Fruit fly (Drosophila melanogaster) whole organism, embryonic: ENCODE measurements around the gene Nepl13.

Experiments
- Asciz ChIP-seq: fragments of 200-800 bp; sonication (Bioruptor generic); optimal IDR thresholded peaks from 2 replicates; lab custom pipeline; 2017; ENCODE audit warnings: missing biosample characterization, mild to moderate bottlenecking, missing genetic modification characterization, missing genetic modification reagents
- Atf6 ChIP-seq: fragments of 200-800 bp; sonication (Bioruptor generic); IDR thresholded peaks from 2 replicates; pipeline ENCODE4 v1.3.6; 2022; ENCODE audit warnings: missing biosample characterization, missing genetic modification characterization
- CG10209 ChIP-seq: fragments of 200-800 bp; sonication (Bioruptor generic); optimal IDR thresholded peaks from 3 replicates; lab custom pipeline; 2017; ENCODE audit warnings: missing biosample characterization, mild to moderate bottlenecking, missing genetic modification characterization, missing genetic modification reagents
- CG12071 ChIP-seq: fragments of 200-800 bp; sonication (Bioruptor generic); optimal IDR thresholded peaks from 3 replicates; lab custom pipeline; 2018; ENCODE audit warnings: missing biosample characterization, mild to moderate bottlenecking, missing genetic modification characterization
- CG12104 ChIP-seq: fragments of 200-800 bp; sonication (Bioruptor generic); optimal IDR thresholded peaks from 3 replicates; lab custom pipeline; 2016; ENCODE audit warnings: missing biosample characterization, missing genetic modification characterization
- CG12155 ChIP-seq: fragments of 200-800 bp; sonication (Bioruptor generic); optimal IDR thresholded peaks from 3 replicates; lab custom pipeline; 2016; ENCODE audit warnings: missing biosample characterization, missing genetic modification characterization
- CG13287 ChIP-seq: fragments of 200-800 bp; sonication (Bioruptor generic); IDR thresholded peaks from 2 replicates; pipeline ENCODE4 v1.3.6; 2022; ENCODE audit warnings: missing biosample characterization, missing genetic modification characterization; ENCODE audit not compliant: partially characterized antibody
- CG13624 ChIP-seq: fragments of 200-800 bp; sonication (Bioruptor generic); optimal IDR thresholded peaks from 2 replicates; lab custom pipeline; 2016; ENCODE audit warnings: missing biosample characterization, missing genetic modification characterization
- CG15011 ChIP-seq: fragments of 200-800 bp; sonication (Bioruptor generic); optimal IDR thresholded peaks from 3 replicates; lab custom pipeline; 2018; ENCODE audit warnings: missing biosample characterization, mild to moderate bottlenecking, missing genetic modification characterization
- CG17328 ChIP-seq: fragments of 200-800 bp; sonication (Bioruptor generic); IDR thresholded peaks from 2 replicates; pipeline ENCODE4 v1.3.6; 2022; ENCODE audit warnings: missing biosample characterization, missing genetic modification characterization
- CG17912 ChIP-seq: fragments of 200-800 bp; sonication (Bioruptor generic); optimal IDR thresholded peaks from 2 replicates; lab custom pipeline; 2018; ENCODE audit warnings: missing biosample characterization, mild to moderate bottlenecking, missing genetic modification characterization
- CG18262 ChIP-seq: fragments of 200-800 bp; optimal IDR thresholded peaks from 3 replicates; lab custom pipeline; 2019; ENCODE audit warnings: missing biosample characterization, mild to moderate bottlenecking, missing genetic modification characterization, moderate library complexity
- CG2678 ChIP-seq: fragments of 200-800 bp; sonication (Bioruptor generic); optimal IDR thresholded peaks from 3 replicates; lab custom pipeline; 2019; ENCODE audit warnings: missing biosample characterization, mild to moderate bottlenecking, missing genetic modification characterization, moderate library complexity
- CG30403 ChIP-seq: fragments of 200-800 bp; sonication (Bioruptor generic); optimal IDR thresholded peaks from 3 replicates; lab custom pipeline; 2016; ENCODE audit warnings: missing biosample characterization, missing genetic modification characterization
- CG33213 ChIP-seq: fragments of 200-800 bp; sonication (Bioruptor generic); optimal IDR thresholded peaks from 3 replicates; lab custom pipeline; 2016; ENCODE audit warnings: missing biosample characterization, missing genetic modification characterization
- CG7963 ChIP-seq: fragments of 200-800 bp; sonication (Bioruptor generic); IDR thresholded peaks from 3 replicates; pipeline ENCODE4 v1.3.6; 2022; ENCODE audit warnings: missing biosample characterization, missing genetic modification characterization; ENCODE audit not compliant: partially characterized antibody
- CG9727 ChIP-seq: fragments of 200-800 bp; sonication (Bioruptor generic); optimal IDR thresholded peaks from 3 replicates; lab custom pipeline; 2017; ENCODE audit warnings: missing biosample characterization, mild to moderate bottlenecking, missing genetic modification characterization
- CG9932 ChIP-seq: fragments of 200-800 bp; sonication (Bioruptor generic); IDR thresholded peaks from 2 replicates; pipeline ENCODE4 v1.3.6; 2022; ENCODE audit warnings: missing biosample characterization, missing genetic modification characterization
- Dbx ChIP-seq: fragments of 200-800 bp; sonication (Bioruptor generic); IDR thresholded peaks from 3 replicates; pipeline ENCODE4 v1.3.6; 2022; ENCODE audit warnings: missing biosample characterization, missing genetic modification characterization
- Dip3 ChIP-seq: fragments of 200-800 bp; sonication (Bioruptor generic); optimal IDR thresholded peaks from 3 replicates; lab custom pipeline; 2016; ENCODE audit warnings: missing biosample characterization, missing genetic modification characterization
- Doc3 ChIP-seq: fragments of 200-800 bp; sonication (Bioruptor generic); IDR thresholded peaks from 3 replicates; pipeline ENCODE4 v1.3.6; 2022; ENCODE audit warnings: missing biosample characterization, missing genetic modification characterization; ENCODE audit not compliant: partially characterized antibody
- Drgx ChIP-seq: fragments of 200-800 bp; sonication (Bioruptor generic); IDR thresholded peaks from 2 replicates; pipeline ENCODE4 v1.3.6; 2022; ENCODE audit warnings: missing biosample characterization, missing genetic modification characterization
- Ets65A ChIP-seq: fragments of 200-800 bp; sonication (Bioruptor generic); peaks from one replicate; lab custom pipeline; 2016; ENCODE audit warnings: missing biosample characterization, missing genetic modification characterization
- Fer3 ChIP-seq: fragments of 200-800 bp; sonication (Bioruptor generic); optimal IDR thresholded peaks from 2 replicates; lab custom pipeline; 2018; ENCODE audit warnings: missing biosample characterization, mild to moderate bottlenecking, missing genetic modification characterization, moderate library complexity
- GATAe ChIP-seq: fragments of 200-800 bp; sonication (Bioruptor generic); conservative IDR thresholded peaks from 2 replicates; pipeline ENCODE4 v1.3.6; 2022; ENCODE audit warnings: missing biosample characterization, missing genetic modification characterization
- Hsf ChIP-seq: fragments of 200-800 bp; sonication (Bioruptor generic); optimal IDR thresholded peaks from 3 replicates; lab custom pipeline; 2016; ENCODE audit warnings: missing biosample characterization, missing genetic modification characterization
- Mes4 ChIP-seq: fragments of 200-800 bp; sonication (Bioruptor generic); optimal IDR thresholded peaks from 2 replicates; lab custom pipeline; 2016; ENCODE audit warnings: missing biosample characterization, missing genetic modification characterization
- Mrtf ChIP-seq: fragments of 200-800 bp; sonication (Bioruptor generic); IDR thresholded peaks from 3 replicates; pipeline ENCODE4 v1.3.6; 2022; ENCODE audit warnings: missing biosample characterization, missing genetic modification characterization
- Sry-β ChIP-seq: fragments of 200-800 bp; sonication (Bioruptor generic); optimal IDR thresholded peaks from 2 replicates; lab custom pipeline; 2018; ENCODE audit warnings: missing biosample characterization, mild to moderate bottlenecking, missing genetic modification characterization, moderate library complexity
- Ssrp ChIP-seq: fragments of 200-800 bp; sonication (Bioruptor generic); optimal IDR thresholded peaks from 2 replicates; lab custom pipeline; 2018; ENCODE audit warnings: missing biosample characterization, mild to moderate bottlenecking, missing genetic modification characterization, moderate library complexity
- Taf1 ChIP-seq: fragments of 200-800 bp; sonication (Bioruptor generic); IDR thresholded peaks from 2 replicates; pipeline ENCODE4 v1.3.6; 2022; ENCODE audit warnings: missing biosample characterization, missing genetic modification characterization
- Trl ChIP-seq, 3 experiments: fragments of >200 bp in 2 of 3; fragments of 200-800 bp in 1 of 3; sonication (Bioruptor generic) in 1 of 3; optimal IDR thresholded peaks; 2 replicates in 1 of 3; 3 replicates in 2 of 3; lab custom pipeline; 2016 to 2017; ENCODE audit warnings: missing biosample characterization in 1 of 3, missing genetic modification characterization in 1 of 3
- Vsx1 ChIP-seq: fragments of 200-800 bp; sonication (Bioruptor generic); optimal IDR thresholded peaks from 2 replicates; lab custom pipeline; 2017; ENCODE audit warnings: missing biosample characterization, mild to moderate bottlenecking, missing genetic modification characterization, missing genetic modification reagents
- ara ChIP-seq: fragments of 200-800 bp; sonication (Bioruptor generic); IDR thresholded peaks from 2 replicates; pipeline ENCODE4 v1.3.6; 2022; ENCODE audit warnings: missing biosample characterization, missing genetic modification characterization
- dati ChIP-seq: fragments of 200-800 bp; sonication (Bioruptor generic); IDR thresholded peaks from 2 replicates; pipeline ENCODE4 v1.3.6; 2022; ENCODE audit warnings: missing biosample characterization, missing genetic modification characterization
- fd102C ChIP-seq: fragments of 200-800 bp; sonication (Bioruptor generic); optimal IDR thresholded peaks from 2 replicates; lab custom pipeline; 2018; ENCODE audit warnings: missing biosample characterization, mild to moderate bottlenecking, missing genetic modification characterization, moderate library complexity
- ftz-f1 ChIP-seq: fragments of 200-800 bp; sonication (Bioruptor generic); optimal IDR thresholded peaks from 2 replicates; lab custom pipeline; 2016; ENCODE audit warnings: missing biosample characterization, missing genetic modification characterization
- gcm ChIP-seq: fragments of 200-800 bp; sonication (Bioruptor generic); optimal IDR thresholded peaks from 2 replicates; lab custom pipeline; 2019; ENCODE audit warnings: missing biosample characterization, mild to moderate bottlenecking, missing genetic modification characterization, moderate library complexity
- hb ChIP-seq: fragments of 200-800 bp; sonication (Bioruptor generic); IDR thresholded peaks from 3 replicates; pipeline ENCODE4 v1.3.6; 2022; ENCODE audit warnings: missing biosample characterization, missing genetic modification characterization; ENCODE audit not compliant: partially characterized antibody
- pnt ChIP-seq: fragments of 200-800 bp; sonication (Bioruptor generic); optimal IDR thresholded peaks from 3 replicates; lab custom pipeline; 2016; ENCODE audit warnings: missing biosample characterization, missing genetic modification characterization
- pros ChIP-seq: fragments of 200-800 bp; sonication (Bioruptor generic); optimal IDR thresholded peaks from 3 replicates; lab custom pipeline; 2019; ENCODE audit warnings: missing biosample characterization, mild to moderate bottlenecking, missing genetic modification characterization, moderate library complexity
- row ChIP-seq: fragments of 200-800 bp; sonication (Bioruptor generic); IDR thresholded peaks from 3 replicates; pipeline ENCODE4 v1.3.6; 2022; ENCODE audit warnings: missing biosample characterization, missing genetic modification characterization
- salm ChIP-seq: fragments of 200-800 bp; sonication (Bioruptor generic); optimal IDR thresholded peaks from 2 replicates; lab custom pipeline; 2018; ENCODE audit warnings: missing biosample characterization, mild to moderate bottlenecking, missing genetic modification characterization
- sima ChIP-seq: fragments of 200-800 bp; sonication (Bioruptor generic); optimal IDR thresholded peaks from 2 replicates; lab custom pipeline; 2016; ENCODE audit warnings: missing biosample characterization, missing genetic modification characterization
- sob ChIP-seq: fragments of 200-800 bp; sonication (Bioruptor generic); IDR thresholded peaks from 2 replicates; pipeline ENCODE4 v1.3.6; 2022; ENCODE audit warnings: missing biosample characterization, missing genetic modification characterization
- sqz ChIP-seq: fragments of 200-800 bp; sonication (Bioruptor generic); optimal IDR thresholded peaks from 3 replicates; lab custom pipeline; 2018; ENCODE audit warnings: missing biosample characterization, mild to moderate bottlenecking, missing genetic modification characterization
- sr ChIP-seq: fragments of 200-800 bp; sonication (Bioruptor generic); IDR thresholded peaks from 3 replicates; pipeline ENCODE4 v1.3.6; 2022; ENCODE audit warnings: missing biosample characterization, missing genetic modification characterization
- trh ChIP-seq: fragments of 200-800 bp; sonication (Bioruptor generic); optimal IDR thresholded peaks from 2 replicates; lab custom pipeline; 2016; ENCODE audit warnings: missing biosample characterization, missing genetic modification characterization
- vvl ChIP-seq: fragments of 200-800 bp; sonication (Bioruptor generic); IDR thresholded peaks from 2 replicates; pipeline ENCODE4 v1.3.6; 2022; ENCODE audit warnings: missing biosample characterization, missing genetic modification characterization
- zfh1 ChIP-seq: fragments of 200-800 bp; sonication (Bioruptor generic); IDR thresholded peaks from 3 replicates; pipeline ENCODE4 v1.3.6; 2022; ENCODE audit warnings: missing biosample characterization, missing genetic modification characterization

The Nepl13 gene

DNA sequence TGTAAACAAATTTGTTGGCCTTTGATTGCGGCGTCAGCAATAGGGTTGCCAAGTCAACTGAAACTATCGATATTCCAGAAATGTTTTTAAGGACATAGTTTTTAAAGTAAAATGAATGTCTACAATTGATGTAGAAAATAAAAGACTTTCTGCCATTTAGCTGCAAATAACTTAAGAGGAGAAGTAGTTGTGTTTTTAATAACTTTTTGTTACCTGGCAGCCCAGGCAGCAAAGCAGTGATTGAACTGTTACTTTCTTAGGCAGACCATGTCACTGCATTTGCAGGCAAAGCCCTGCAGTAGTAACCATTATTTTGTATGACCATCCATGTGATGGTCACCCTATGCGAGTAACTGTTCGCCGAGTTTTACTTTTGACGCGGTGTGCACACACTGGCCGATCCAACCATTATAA lies 10.3 kb downstream of the Nepl13 start, which contains the start of the genes rumi, CG7029 and Usp12-46 (continued):
- TF ChIP-seq Dbx (peak; percentile 87), sob (GFP tag; lab: Robert Waterston, UW) (peak; percentile 89), CG17328 (GFP tag; lab: Robert Waterston, UW) (peak; percentile 90), Trl (optimal IDR thresholded peaks at IDR 0.05; lab: Kevin White, UChicago) (peak in 1 of 2 experiments; percentile 1), Trl (GFP tag; optimal IDR thresholded peaks at IDR 0.05; lab: Kevin White, UChicago) (peak; percentile 92), Ssrp (tag; lab: Kevin White, UChicago) (peak; percentile 86), salm (tag; lab: Kevin White, UChicago) (peak; percentile 69), CG13624 (GFP tag; lab: Kevin White, UChicago) (peak; percentile 89), Mrtf (GFP tag; lab: Robert Waterston, UW) (peak; percentile 69), gcm (peak; percentile 74), Mes4 (GFP tag; lab: Kevin White, UChicago) (peak; percentile 78), ara (GFP tag; lab: Robert Waterston, UW) (peak; percentile 79), sqz (GFP tag; lab: Kevin White, UChicago) (peak; percentile 57), hb (GFP tag; lab: Robert Waterston, UW) (peak; percentile 64; the same call in 1 of the 3 replicates), Atf6 (GFP tag; lab: Robert Waterston, UW) (peak; percentile 87), CG18262 (tag; lab: Kevin White, UChicago) (peak; percentile 83), GATAe (GFP tag; lab: Robert Waterston, UW) (peak; percentile 28; the same call in 1 of the 2 replicates), ftz-f1 (GFP tag; lab: Kevin White, UChicago) (peak; percentile 56), Vsx1 (GFP tag; lab: Kevin White, UChicago) (no peak), Dip3 (peak; percentile 92), Drgx (GFP tag; lab: Robert Waterston, UW) (peak; percentile 75), zfh1 (peak; percentile 92), Doc3 (peak; percentile 83), CG10209 (GFP tag; lab: Kevin White, UChicago) (peak; percentile 84), CG30403 (GFP tag; lab: Kevin White, UChicago) (peak; percentile 91), Hsf (GFP tag; lab: Kevin White, UChicago) (peak; percentile 92), Asciz (GFP tag; lab: Kevin White, UChicago) (peak; percentile 44), CG12155 (GFP tag; lab: Kevin White, UChicago) (peak; percentile 88), CG9932 (peak; percentile 88), sima (GFP tag; lab: Kevin White, UChicago) (no peak), Fer3 (peak; percentile 84), dati (0 out of 2 replicates have a peak, but pooled peaks have one; percentile 39), trh (GFP tag; lab: Kevin White, UChicago) (peak; percentile 43), CG17912 (GFP tag; lab: Kevin White, UChicago) (peak; percentile 68), row (peak; percentile 97), CG33213 (GFP tag; lab: Kevin White, UChicago) (peak; percentile 90), Ets65A (peak; percentile 99), sr (peak; percentile 54; the same call in 1 of the 3 replicates), CG15011 (GFP tag; lab: Kevin White, UChicago) (no peak), fd102C (peak; percentile 76), Sry-β (GFP tag; lab: Kevin White, UChicago) (peak; percentile 21), pnt (GFP tag; lab: Kevin White, UChicago) (peak; percentile 80), CG2678 (tag; lab: Kevin White, UChicago) (no peak), CG7963 (0 out of 3 replicates have a peak, but pooled peaks have one; percentile 62), pros (GFP tag; lab: Kevin White, UChicago) (peak; percentile 82), CG12071 (GFP tag; lab: Kevin White, UChicago) (peak; percentile 59), CG12104 (GFP tag; lab: Kevin White, UChicago) (peak; percentile 20), Taf1 (GFP tag; lab: Robert Waterston, UW) (peak; percentile 53; the same call in 1 of the 2 replicates), CG13287 (GFP tag; lab: Robert Waterston, UW) (peak; percentile 87), CG9727 (peak; percentile 86), vvl (GFP tag; lab: Robert Waterston, UW) (peak; percentile 94)
